Worm (Caenorhabditis elegans) whole organism, mixed stage, embryonic: Measurements from ENCODE around the gene F57F4.1.

Experiments
- M03D4.4 ChIP-seq: sonication (generic microtip); optimal IDR thresholded peaks from 2 replicates; lab custom pipeline; 2017; ENCODE audit warnings: mild to moderate bottlenecking, missing genetic modification characterization, missing compliant biosample characterization
- blmp-1 ChIP-seq: fragments of 150-350 bp; optimal IDR thresholded peaks from 2 replicates; lab custom pipeline; 2014; ENCODE audit warnings: missing biosample characterization, missing genetic modification characterization
- ceh-43 ChIP-seq: fragments of 200-800 bp; sonication (Bioruptor generic); optimal IDR thresholded peaks from 2 replicates; lab custom pipeline; 2018; ENCODE audit warnings: mild to moderate bottlenecking, missing genetic modification characterization, moderate library complexity, missing compliant biosample characterization
- elt-3 ChIP-seq: fragments of 150-350 bp; optimal IDR thresholded peaks from 2 replicates; lab custom pipeline; 2014; ENCODE audit warnings: missing biosample characterization, missing genetic modification characterization
- lin-13 ChIP-seq: fragments of 150-350 bp; optimal IDR thresholded peaks from 2 replicates; lab custom pipeline; 2014; ENCODE audit warnings: missing biosample characterization, missing genetic modification characterization
- lsy-2 ChIP-seq: fragments of 150-350 bp; optimal IDR thresholded peaks from 2 replicates; lab custom pipeline; 2014; ENCODE audit warnings: missing biosample characterization, missing genetic modification characterization
- mep-1 ChIP-seq: fragments of 150-350 bp; optimal IDR thresholded peaks from 2 replicates; lab custom pipeline; 2017; ENCODE audit warnings: missing biosample characterization, missing genetic modification reagents, missing genetic modification characterization, inconsistent platforms
- nhr-12 ChIP-seq: fragments of 150-350 bp; optimal IDR thresholded peaks from 2 replicates; lab custom pipeline; 2014; ENCODE audit warnings: missing biosample characterization, missing genetic modification characterization
- nhr-237 ChIP-seq: fragments of 150-350 bp; optimal IDR thresholded peaks from 2 replicates; lab custom pipeline; 2014; ENCODE audit warnings: missing biosample characterization, missing genetic modification characterization
- nhr-76 ChIP-seq: sonication (generic microtip); optimal IDR thresholded peaks from 2 replicates; lab custom pipeline; 2017; ENCODE audit warnings: missing biosample characterization, missing genetic modification characterization
- unc-62 ChIP-seq: fragments of 150-350 bp; optimal IDR thresholded peaks from 2 replicates; lab custom pipeline; 2014; ENCODE audit warnings: missing biosample characterization, missing genetic modification reagents, missing genetic modification characterization

- TF ChIP-seq blmp-1 (tag; lab: Kevin White, UChicago) (no peak), mep-1 (tag; lab: Kevin White, UChicago) (no peak), nhr-237 (tag; lab: Kevin White, UChicago) (no peak), nhr-76 (tag; lab: Kevin White, UChicago) (no peak), elt-3 (tag; lab: Kevin White, UChicago) (no peak), ceh-43 (GFP tag; lab: Kevin White, UChicago) (no peak), lsy-2 (tag; lab: Kevin White, UChicago) (no peak), unc-62 (no peak), lin-13 (tag; lab: Kevin White, UChicago) (no peak), M03D4.4 (no peak), nhr-12 (tag; lab: Kevin White, UChicago) (no peak)
These were observed 4.5 kb upstream of the F57F4.1 start for ce11 chrV:6385677-6386276.
